Fruit fly (Drosophila melanogaster) whole organism, prepupa: ENCODE measurements around the gene Pldn.

Experiments
- CG10669 ChIP-seq: fragments of 200-800 bp; sonication (Bioruptor generic); optimal IDR thresholded peaks from 3 replicates; lab custom pipeline; 2018; ENCODE audit warnings: missing biosample characterization, mild to moderate bottlenecking, missing genetic modification characterization, moderate library complexity
- CG11294 ChIP-seq: fragments of 200-800 bp; sonication (Bioruptor generic); IDR thresholded peaks from 2 replicates; pipeline ENCODE4 v1.3.6; 2022; ENCODE audit warnings: missing biosample characterization, missing genetic modification characterization
- CG15336 ChIP-seq: fragments of 200-800 bp; sonication (Bioruptor generic); IDR thresholded peaks from 2 replicates; pipeline ENCODE4 v1.3.6; 2022; ENCODE audit warnings: missing biosample characterization, missing genetic modification characterization
- CG16779 ChIP-seq: fragments of 200-800 bp; sonication (Bioruptor generic); optimal IDR thresholded peaks from 3 replicates; lab custom pipeline; 2017; ENCODE audit warnings: missing biosample characterization, mild to moderate bottlenecking, missing genetic modification characterization
- CG31627 ChIP-seq: fragments of 200-800 bp; sonication (Bioruptor generic); optimal IDR thresholded peaks from 3 replicates; lab custom pipeline; 2016; ENCODE audit warnings: missing biosample characterization, missing genetic modification characterization
- CG34406 ChIP-seq: fragments of 200-800 bp; sonication (Bioruptor generic); optimal IDR thresholded peaks from 3 replicates; lab custom pipeline; 2016; ENCODE audit warnings: missing biosample characterization, missing genetic modification characterization
- CG3919 ChIP-seq: fragments of 200-800 bp; sonication (Bioruptor generic); optimal IDR thresholded peaks from 3 replicates; lab custom pipeline; 2016; ENCODE audit warnings: missing biosample characterization, missing genetic modification characterization
- CG4318 ChIP-seq: fragments of 200-800 bp; sonication (Bioruptor generic); optimal IDR thresholded peaks from 3 replicates; lab custom pipeline; 2017; ENCODE audit warnings: missing biosample characterization, mild to moderate bottlenecking, missing genetic modification characterization
- CG6163 ChIP-seq: fragments of 200-800 bp; sonication (Bioruptor generic); IDR thresholded peaks from 3 replicates; pipeline ENCODE4 v1.3.6; 2022; ENCODE audit warnings: missing biosample characterization, missing genetic modification characterization
- CG6792 ChIP-seq: fragments of 200-800 bp; sonication (Bioruptor generic); optimal IDR thresholded peaks from 3 replicates; lab custom pipeline; 2016; ENCODE audit warnings: missing biosample characterization, missing genetic modification characterization
- CG6854 ChIP-seq: fragments of 200-800 bp; sonication (Bioruptor generic); optimal IDR thresholded peaks from 2 replicates; lab custom pipeline; 2017; ENCODE audit warnings: missing biosample characterization, mild to moderate bottlenecking, missing genetic modification characterization
- Eip75B ChIP-seq: fragments of 200-800 bp; sonication (Bioruptor generic); optimal IDR thresholded peaks from 3 replicates; lab custom pipeline; 2016; ENCODE audit warnings: missing biosample characterization, missing genetic modification characterization
- Eip93F ChIP-seq: fragments of 200-800 bp; sonication (Bioruptor generic); optimal IDR thresholded peaks from 2 replicates; lab custom pipeline; 2016; ENCODE audit warnings: missing biosample characterization, mild to moderate bottlenecking, missing genetic modification characterization
- Ets21C ChIP-seq: fragments of 200-800 bp; sonication (Bioruptor generic); optimal IDR thresholded peaks from 3 replicates; lab custom pipeline; 2016; ENCODE audit warnings: missing biosample characterization, missing genetic modification characterization
- Hr39 ChIP-seq: fragments of 200-800 bp; sonication (Bioruptor generic); optimal IDR thresholded peaks from 2 replicates; lab custom pipeline; 2016; ENCODE audit warnings: missing biosample characterization, missing genetic modification characterization
- Hr4 ChIP-seq: fragments of 200-800 bp; sonication (Bioruptor generic); optimal IDR thresholded peaks from 3 replicates; lab custom pipeline; 2016; ENCODE audit warnings: missing biosample characterization, missing genetic modification characterization
- Lpt ChIP-seq: fragments of 200-800 bp; sonication (Bioruptor generic); optimal IDR thresholded peaks from 3 replicates; lab custom pipeline; 2016; ENCODE audit warnings: missing biosample characterization, missing genetic modification characterization
- OdsH ChIP-seq: fragments of 200-800 bp; sonication (Bioruptor generic); optimal IDR thresholded peaks from 3 replicates; lab custom pipeline; 2016; ENCODE audit warnings: missing biosample characterization, missing genetic modification characterization
- Sox15 ChIP-seq: fragments of 200-800 bp; sonication (Bioruptor generic); optimal IDR thresholded peaks from 3 replicates; lab custom pipeline; 2016; ENCODE audit warnings: missing biosample characterization, missing genetic modification characterization
- dac ChIP-seq: fragments of 200-800 bp; sonication (Bioruptor generic); optimal IDR thresholded peaks from 2 replicates; lab custom pipeline; 2017; ENCODE audit warnings: missing biosample characterization, mild to moderate bottlenecking, missing genetic modification characterization
- fkh ChIP-seq: fragments of 200-800 bp; sonication (Bioruptor generic); optimal IDR thresholded peaks from 3 replicates; lab custom pipeline; 2017; ENCODE audit warnings: missing biosample characterization, mild to moderate bottlenecking, missing genetic modification characterization, moderate library complexity
- lz ChIP-seq: fragments of 200-800 bp; sonication (Bioruptor generic); optimal IDR thresholded peaks from 3 replicates; lab custom pipeline; 2016; ENCODE audit warnings: missing biosample characterization, missing genetic modification characterization
- pdm3 ChIP-seq: fragments of 200-800 bp; sonication (Bioruptor generic); optimal IDR thresholded peaks from 3 replicates; lab custom pipeline; 2016; ENCODE audit warnings: missing biosample characterization, missing genetic modification characterization
- spab ChIP-seq: fragments of 200-800 bp; sonication (Bioruptor generic); optimal IDR thresholded peaks from 2 replicates; lab custom pipeline; 2017; ENCODE audit warnings: missing biosample characterization, mild to moderate bottlenecking, missing genetic modification characterization, missing genetic modification reagents
- svp ChIP-seq: fragments of 200-800 bp; sonication (Bioruptor generic); peaks from one replicate; lab custom pipeline; 2016; ENCODE audit warnings: missing biosample characterization, missing genetic modification characterization
- topi ChIP-seq: fragments of 200-800 bp; sonication (Bioruptor generic); optimal IDR thresholded peaks from 3 replicates; lab custom pipeline; 2016; ENCODE audit warnings: missing biosample characterization, missing genetic modification characterization

Pldn gene

DNA sequence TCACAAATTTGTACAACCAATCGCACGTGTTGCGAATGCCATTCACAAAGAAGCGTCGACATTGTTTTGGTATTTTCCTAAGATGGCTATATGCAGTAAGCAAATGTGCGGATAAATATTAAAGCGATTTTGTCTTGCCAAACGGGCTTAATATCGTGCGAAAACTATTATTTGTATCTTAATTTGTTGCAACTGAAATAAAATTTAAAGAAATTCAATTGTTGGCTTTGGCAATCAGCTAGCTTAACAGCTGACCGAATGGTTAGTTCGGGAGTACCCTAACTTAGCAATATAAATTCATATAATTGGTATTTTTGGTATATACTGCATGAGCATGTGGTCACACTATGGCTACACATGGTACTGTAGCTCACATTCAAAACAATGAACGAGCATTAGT lies 42.8 kb downstream of the Pldn start, which contains the start of the genes RIOK1 and Polr3H (continued):
- TF ChIP-seq OdsH (GFP tag; lab: Kevin White, UChicago) = peak; percentile 79
- TF ChIP-seq CG6854 (GFP tag; lab: Kevin White, UChicago) = no peak
- peak; percentile 60 for TF ChIP-seq CG15336 (GFP tag; lab: Robert Waterston, UW)
- no peak for TF ChIP-seq CG6792 (GFP tag; lab: Kevin White, UChicago)
- TF ChIP-seq pdm3 (GFP tag; lab: Kevin White, UChicago) = no peak
- peak; percentile 69 for TF ChIP-seq lz (GFP tag; lab: Kevin White, UChicago)
- TF ChIP-seq CG3919 = no peak
- TF ChIP-seq dac (GFP tag; lab: Kevin White, UChicago) = no peak
- no peak for TF ChIP-seq Lpt (GFP tag; lab: Kevin White, UChicago)
- no peak for TF ChIP-seq CG16779 (tag; lab: Kevin White, UChicago)
- no peak for TF ChIP-seq Ets21C
- no peak for TF ChIP-seq Eip93F (GFP tag; lab: Kevin White, UChicago)

DNA sequence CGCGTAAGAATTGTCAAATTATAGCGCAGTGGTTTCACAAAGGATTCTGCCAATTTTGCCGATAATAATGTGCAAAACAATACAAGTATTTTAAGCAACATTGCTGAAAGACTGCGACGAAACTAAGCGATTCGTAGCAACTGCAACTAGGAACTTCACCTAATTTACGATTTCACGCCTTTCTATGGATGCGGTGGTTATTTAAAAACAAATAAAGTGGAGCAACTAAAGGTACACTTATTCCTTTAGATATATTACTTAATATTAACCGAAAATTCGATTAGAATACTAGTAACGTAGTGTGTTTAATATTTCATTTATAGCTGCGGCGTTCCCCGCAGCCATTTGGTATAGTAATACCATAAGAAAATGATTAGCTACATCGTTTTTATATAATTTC lies 45.3 kb downstream of the Pldn start, which contains the start of gene CG6071:
CG6071 (minus strand) TSS at position 101 of the 400 bp plus-strand sequence.
- no peak for TF ChIP-seq Lpt (GFP tag; lab: Kevin White, UChicago)
- TF ChIP-seq lz (GFP tag; lab: Kevin White, UChicago) = no peak
- TF ChIP-seq CG10669 (GFP tag; lab: Kevin White, UChicago) = no peak
- no peak for TF ChIP-seq CG31627
- no peak for TF ChIP-seq dac (GFP tag; lab: Kevin White, UChicago)
- no peak for TF ChIP-seq Sox15
- no peak for TF ChIP-seq CG6163
- TF ChIP-seq CG15336 (GFP tag; lab: Robert Waterston, UW) = no peak
- TF ChIP-seq Hr39 = no peak
- no peak for TF ChIP-seq Eip93F (GFP tag; lab: Kevin White, UChicago)
- no peak for TF ChIP-seq CG34406 (GFP tag; lab: Kevin White, UChicago)
- no peak for TF ChIP-seq Hr4 (GFP tag; lab: Kevin White, UChicago)
- no peak for TF ChIP-seq CG11294
- no peak for TF ChIP-seq fkh (GFP tag; lab: Kevin White, UChicago)
- TF ChIP-seq spab (GFP tag; lab: Kevin White, UChicago) = no peak
- no peak for TF ChIP-seq topi (GFP tag; lab: Kevin White, UChicago)
- TF ChIP-seq svp (GFP tag; lab: Kevin White, UChicago) = no peak
- no peak for TF ChIP-seq CG4318 (GFP tag; lab: Kevin White, UChicago)
- no peak for TF ChIP-seq Eip75B (GFP tag; lab: Kevin White, UChicago)
